Worm (Caenorhabditis elegans) whole organism, L2 larva: ENCODE data around the gene srw-122.
"Not testable (repeated sequence)": the region's sequence is repeated elsewhere in the genome, so short reads cannot be mapped to it uniquely, and the experiment has no call there.

Experiments used
- C34F6.9 ChIP-seq: fragments of 150-350 bp; optimal IDR thresholded peaks from 2 replicates; lab custom pipeline; 2014; ENCODE audit warnings: missing biosample characterization, missing genetic modification characterization
- F13H6.1 ChIP-seq: sonication (generic microtip); optimal IDR thresholded peaks from 2 replicates; lab custom pipeline; 2016; ENCODE audit warnings: missing genetic modification characterization, missing compliant biosample characterization
- R02D3.7 ChIP-seq: fragments of 150-350 bp; optimal IDR thresholded peaks from 2 replicates; lab custom pipeline; 2014; ENCODE audit warnings: missing biosample characterization, missing genetic modification characterization
- Y55F3AM.14 ChIP-seq: fragments of 200-800 bp; sonication (Bioruptor generic); optimal IDR thresholded peaks from 2 replicates; lab custom pipeline; 2018; ENCODE audit warnings: mild to moderate bottlenecking, missing genetic modification characterization, missing compliant biosample characterization
- ZK546.5 ChIP-seq: sonication (generic microtip); optimal IDR thresholded peaks from 2 replicates; lab custom pipeline; 2017; ENCODE audit warnings: missing biosample characterization, missing genetic modification characterization
- alr-1 ChIP-seq: fragments of 150-350 bp; optimal IDR thresholded peaks from 2 replicates; lab custom pipeline; 2014; ENCODE audit warnings: missing biosample characterization, missing genetic modification characterization
- aly-2 ChIP-seq: fragments of 150-350 bp; optimal IDR thresholded peaks from 2 replicates; lab custom pipeline; 2014; ENCODE audit warnings: missing biosample characterization, missing genetic modification characterization
- ama-1 ChIP-seq: fragments of 150-350 bp; optimal IDR thresholded peaks from 2 replicates; lab custom pipeline; 2018; ENCODE audit warnings: inconsistent platforms
- blmp-1 ChIP-seq: sonication (generic microtip); optimal IDR thresholded peaks from 2 replicates; lab custom pipeline; 2017; ENCODE audit warnings: missing genetic modification characterization, mild to moderate bottlenecking, missing compliant biosample characterization, antibody characterized with exemption, moderate library complexity; ENCODE audit not compliant: insufficient read depth
- ceh-82 ChIP-seq: fragments of 150-350 bp; optimal IDR thresholded peaks from 2 replicates; lab custom pipeline; 2014; ENCODE audit warnings: missing biosample characterization, missing genetic modification characterization
- dmd-4 ChIP-seq: sonication (generic microtip); optimal IDR thresholded peaks from 2 replicates; lab custom pipeline; 2017; ENCODE audit warnings: missing biosample characterization, missing genetic modification characterization
- egl-27 ChIP-seq: sonication (generic microtip); optimal IDR thresholded peaks from 3 replicates; lab custom pipeline; 2017; ENCODE audit warnings: missing biosample characterization, missing genetic modification reagents, missing genetic modification characterization
- elt-1 ChIP-seq: fragments of 150-350 bp; optimal IDR thresholded peaks from 2 replicates; lab custom pipeline; 2014; ENCODE audit warnings: missing biosample characterization, missing genetic modification characterization
- elt-3 ChIP-seq: sonication (generic microtip); optimal IDR thresholded peaks from 2 replicates; lab custom pipeline; 2017; ENCODE audit warnings: missing biosample characterization, missing genetic modification characterization
- fos-1 ChIP-seq: fragments of 150-350 bp; optimal IDR thresholded peaks from 2 replicates; lab custom pipeline; 2014; ENCODE audit warnings: missing biosample characterization, missing genetic modification characterization
- gmeb-1 ChIP-seq: fragments of 150-350 bp; optimal IDR thresholded peaks from 2 replicates; lab custom pipeline; 2014; ENCODE audit warnings: missing biosample characterization, missing genetic modification characterization
- lin-11 ChIP-seq: fragments of 150-350 bp; sonication (generic microtip); optimal IDR thresholded peaks from 2 replicates; lab custom pipeline; 2014; ENCODE audit warnings: missing biosample characterization, missing genetic modification characterization, inconsistent platforms, mixed read lengths
- lin-13 ChIP-seq: fragments of 150-350 bp; optimal IDR thresholded peaks from 2 replicates; lab custom pipeline; 2014; ENCODE audit warnings: missing biosample characterization, missing genetic modification reagents, missing genetic modification characterization
- lin-39 ChIP-seq: fragments of 150-350 bp; optimal IDR thresholded peaks from 2 replicates; lab custom pipeline; 2014; ENCODE audit warnings: missing biosample characterization, missing genetic modification reagents, missing genetic modification characterization
- lsy-2 ChIP-seq, 2 experiments: fragments of 150-350 bp in 1 of 2; sonication (generic microtip) in 1 of 2; optimal IDR thresholded peaks; 2 replicates each; lab custom pipeline; 2014 to 2017; ENCODE audit warnings: missing biosample characterization in 2 of 2, missing genetic modification characterization in 2 of 2
- mab-5 ChIP-seq: fragments of 150-350 bp; optimal IDR thresholded peaks from 2 replicates; lab custom pipeline; 2014; ENCODE audit warnings: missing biosample characterization, missing genetic modification characterization
- mbf-1 ChIP-seq: sonication (generic microtip); optimal IDR thresholded peaks from 2 replicates; lab custom pipeline; 2017; ENCODE audit warnings: missing biosample characterization, missing genetic modification characterization
- mdl-1 ChIP-seq, 2 experiments: fragments of 150-350 bp in 1 of 2; sonication (generic microtip) in 1 of 2; optimal IDR thresholded peaks; 2 replicates each; lab custom pipeline; 2017; ENCODE audit warnings: missing biosample characterization in 2 of 2, missing genetic modification characterization in 2 of 2
- nhr-12 ChIP-seq: fragments of 150-350 bp; optimal IDR thresholded peaks from 2 replicates; lab custom pipeline; 2014; ENCODE audit warnings: missing biosample characterization, missing genetic modification characterization
- nhr-21 ChIP-seq: fragments of 150-350 bp; optimal IDR thresholded peaks from 2 replicates; lab custom pipeline; 2014; ENCODE audit warnings: missing biosample characterization, missing genetic modification characterization
- nhr-237 ChIP-seq: fragments of 150-350 bp; optimal IDR thresholded peaks from 2 replicates; lab custom pipeline; 2014; ENCODE audit warnings: missing biosample characterization, missing genetic modification characterization
- nhr-25 ChIP-seq: fragments of 150-350 bp; sonication (generic microtip); optimal IDR thresholded peaks from 3 replicates; lab custom pipeline; 2014; ENCODE audit warnings: missing biosample characterization, missing genetic modification characterization
- nhr-77 ChIP-seq: fragments of 150-350 bp; optimal IDR thresholded peaks from 2 replicates; lab custom pipeline; 2014; ENCODE audit warnings: missing biosample characterization, missing genetic modification characterization
- peb-1 ChIP-seq: fragments of 150-350 bp; optimal IDR thresholded peaks from 2 replicates; lab custom pipeline; 2014; ENCODE audit warnings: missing biosample characterization, missing genetic modification characterization
- sem-4 ChIP-seq: fragments of 150-350 bp; optimal IDR thresholded peaks from 2 replicates; lab custom pipeline; 2014; ENCODE audit warnings: missing biosample characterization, missing genetic modification reagents, missing genetic modification characterization
- skn-1 ChIP-seq: sonication (generic microtip); optimal IDR thresholded peaks from 2 replicates; lab custom pipeline; 2017; ENCODE audit warnings: missing biosample characterization, missing genetic modification characterization
- sma-9 ChIP-seq, 2 experiments: fragments of 150-350 bp in 1 of 2; sonication (generic microtip) in 1 of 2; optimal IDR thresholded peaks; 2 replicates each; lab custom pipeline; 2014 to 2016; ENCODE audit warnings: missing genetic modification characterization in 2 of 2, mild to moderate bottlenecking in 1 of 2, missing biosample characterization in 1 of 2, missing compliant biosample characterization in 1 of 2, missing genetic modification reagents in 1 of 2, moderate library complexity in 1 of 2
- snpc-4 ChIP-seq: fragments of 150-350 bp; optimal IDR thresholded peaks from 2 replicates; lab custom pipeline; 2014; ENCODE audit warnings: missing biosample characterization, missing genetic modification characterization
- ztf-11 ChIP-seq: sonication (generic microtip); optimal IDR thresholded peaks from 2 replicates; lab custom pipeline; 2017; ENCODE audit warnings: missing biosample characterization, missing genetic modification characterization
- ztf-4 ChIP-seq: fragments of 150-350 bp; optimal IDR thresholded peaks from 2 replicates; lab custom pipeline; 2014; ENCODE audit warnings: missing biosample characterization, missing genetic modification characterization

The srw-122 gene

DNA sequence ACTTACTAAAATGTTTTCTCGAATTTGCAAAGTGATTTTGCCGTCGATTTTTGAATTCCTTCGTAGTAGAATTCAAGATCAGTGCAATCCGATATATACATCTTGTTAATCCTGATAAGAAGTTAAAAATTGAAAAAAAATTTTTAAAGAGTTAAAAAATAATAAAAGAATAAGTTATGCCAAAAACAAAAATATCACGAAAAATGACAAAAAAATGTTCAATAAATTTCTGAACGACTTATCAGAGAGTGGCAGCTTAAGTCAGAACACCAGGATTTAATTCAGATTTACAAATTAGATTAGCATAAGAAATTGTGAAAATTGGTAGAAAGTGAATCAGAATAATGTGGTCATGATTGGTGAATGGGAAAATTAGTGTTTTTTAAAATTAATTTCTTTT, at the start of gene srw-122:
TSS of gene srw-122 (minus strand) at position 101 of the 400 bp plus-strand sequence.
- not testable (repeated sequence) for TF ChIP-seq mab-5, snpc-4, peb-1 (tag; lab: Kevin White, UChicago)

DNA sequence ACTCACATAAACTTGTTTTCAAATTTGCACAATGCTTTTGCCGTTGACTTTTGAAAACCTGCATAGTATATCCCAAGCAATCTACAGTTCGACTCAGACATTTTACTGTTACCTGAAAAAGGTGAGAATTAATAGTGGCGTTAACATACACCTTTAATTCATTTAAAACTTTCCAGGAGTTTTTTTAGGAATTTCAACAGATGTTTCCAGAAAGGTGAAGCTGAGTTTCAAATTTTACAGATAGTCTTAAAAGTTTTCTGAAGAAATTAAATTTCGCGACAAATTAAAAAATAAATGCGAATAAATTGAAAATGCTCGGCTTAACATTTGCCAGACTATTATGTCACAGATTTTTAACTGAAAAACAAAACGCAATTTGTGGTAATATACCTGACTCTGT, 47.7 kb upstream of the srw-122 start, which contains the start of gene srw-119:
TSS of gene srw-119 (minus strand) at position 101 of the 400 bp plus-strand sequence.
- TF ChIP-seq R02D3.7 (tag; lab: Kevin White, UChicago) (no peak), mbf-1 (no peak), lin-13 (GFP tag; lab: Kevin White, UChicago) (no peak), dmd-4 (tag; lab: Kevin White, UChicago) (no peak), C34F6.9 (no peak), alr-1 (tag; lab: Kevin White, UChicago) (no peak), egl-27 (tag; lab: Kevin White, UChicago) (no peak), ztf-4 (tag; lab: Kevin White, UChicago) (no peak), sem-4 (tag; lab: Kevin White, UChicago) (no peak), blmp-1 (tag; lab: Kevin White, UChicago) (no peak), ama-1 (no peak), sma-9 (GFP tag; optimal IDR thresholded peaks at IDR 0.05; lab: Kevin White, UChicago) (no peak), sma-9 (tag; optimal IDR thresholded peaks at IDR 0.05; lab: Kevin White, UChicago) (no peak), Y55F3AM.14 (GFP tag; lab: Kevin White, UChicago) (no peak), nhr-77 (tag; lab: Kevin White, UChicago) (no peak), nhr-237 (no peak)

DNA sequence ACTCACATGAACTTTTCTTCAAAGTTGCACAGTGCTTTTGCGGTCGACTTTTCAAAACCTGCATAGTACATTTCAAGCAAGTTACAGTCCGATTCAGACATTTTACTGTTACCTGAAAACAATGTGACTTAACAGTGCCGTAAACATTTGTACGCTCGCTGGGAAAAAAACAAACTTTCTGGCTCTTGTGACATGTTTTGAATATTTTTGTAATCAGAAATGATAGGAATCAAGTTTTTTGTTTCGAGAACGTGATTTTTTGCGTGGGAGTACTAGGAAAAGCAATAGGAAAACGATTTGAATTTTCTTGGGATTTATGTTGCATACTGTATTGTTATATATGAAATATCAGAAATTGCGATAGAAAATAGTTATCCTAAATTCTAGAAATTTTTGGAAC, 44.1 kb upstream of the srw-122 start, which contains the start of gene srw-120:
TSS of gene srw-120 (minus strand) at position 101 of the 400 bp plus-strand sequence.
- TF ChIP-seq gmeb-1 (tag; lab: Kevin White, UChicago), result no peak
- no peak for TF ChIP-seq mdl-1 (tag; optimal IDR thresholded peaks at IDR 0.05; lab: Kevin White, UChicago)
- no peak for TF ChIP-seq blmp-1 (tag; lab: Kevin White, UChicago)
- TF ChIP-seq nhr-12 (tag; lab: Kevin White, UChicago), result no peak
- no peak for TF ChIP-seq elt-1 (tag; lab: Kevin White, UChicago)
- TF ChIP-seq C34F6.9, result no peak
- TF ChIP-seq nhr-237, result no peak
- no peak for TF ChIP-seq Y55F3AM.14 (GFP tag; lab: Kevin White, UChicago)
- TF ChIP-seq fos-1 (tag; lab: Kevin White, UChicago), result no peak
- TF ChIP-seq skn-1 (tag; lab: Kevin White, UChicago), result no peak
- TF ChIP-seq, all 48 proteins: peak for 0

DNA sequence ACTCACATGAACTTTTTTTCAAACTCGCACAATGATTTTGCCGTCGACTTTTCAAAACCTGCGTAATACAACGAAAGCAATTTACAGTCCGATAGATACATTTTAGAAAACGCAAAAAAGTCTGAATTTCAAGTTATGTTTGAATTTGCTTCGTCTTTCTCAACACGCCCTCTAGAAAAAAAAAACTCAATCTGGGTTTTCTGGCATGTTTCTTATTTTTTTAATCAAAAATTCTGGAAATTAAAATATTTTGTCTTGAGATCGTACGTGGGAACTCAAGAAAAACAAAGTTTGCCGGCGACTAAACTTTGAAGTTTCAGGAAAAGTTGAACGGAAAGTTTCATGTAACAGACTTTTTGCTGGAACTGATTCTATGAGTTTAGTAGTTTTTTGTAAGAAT, 41.8 kb upstream of the srw-122 start, which contains the start of gene srw-115:
TSS of gene srw-115 (minus strand) at position 101 of the 400 bp plus-strand sequence.
- no peak for TF ChIP-seq ztf-11
- TF ChIP-seq F13H6.1 (tag; lab: Kevin White, UChicago), result no peak
- TF ChIP-seq nhr-21, result no peak
- no peak for TF ChIP-seq lin-11 (tag; lab: Kevin White, UChicago)
- TF ChIP-seq dmd-4 (tag; lab: Kevin White, UChicago), result no peak
- no peak for TF ChIP-seq ZK546.5 (tag; lab: Kevin White, UChicago)
- no peak for TF ChIP-seq aly-2
- no peak for TF ChIP-seq R02D3.7 (tag; lab: Kevin White, UChicago)
- TF ChIP-seq elt-3 (tag; lab: Kevin White, UChicago), result no peak
- no peak for TF ChIP-seq mab-5 (tag; lab: Kevin White, UChicago)
- TF ChIP-seq nhr-77 (tag; lab: Kevin White, UChicago), result no peak
- no peak for TF ChIP-seq snpc-4 (tag; lab: Kevin White, UChicago)
- no peak for TF ChIP-seq ceh-82
- no peak for TF ChIP-seq ztf-4 (tag; lab: Kevin White, UChicago)
- TF ChIP-seq lin-13 (GFP tag; lab: Kevin White, UChicago), result no peak
- TF ChIP-seq lin-39, result no peak
- no peak for TF ChIP-seq lsy-2 (tag; optimal IDR thresholded peaks at IDR 0.05; lab: Kevin White, UChicago)
- TF ChIP-seq C34F6.9, result no peak
- TF ChIP-seq peb-1 (tag; lab: Kevin White, UChicago), result no peak
- TF ChIP-seq nhr-25 (tag; lab: Kevin White, UChicago), result no peak
